Worm (Caenorhabditis elegans) whole organism, L4 larva: ENCODE data around the gene F33G12.3.

Experiments used
- F49E8.2 ChIP-seq: sonication (generic microtip); optimal IDR thresholded peaks from 2 replicates; lab custom pipeline; 2016; ENCODE audit warnings: missing compliant biosample characterization, mild to moderate bottlenecking, missing genetic modification characterization, borderline replicate concordance
- T26A8.4 ChIP-seq: fragments of 200-800 bp; sonication (Bioruptor generic); IDR thresholded peaks from 2 replicates; pipeline ENCODE4 v1.3.6; 2022; ENCODE audit warnings: missing genetic modification characterization, missing compliant biosample characterization
- Y5F2A.4 ChIP-seq: fragments of 200-800 bp; sonication (Bioruptor generic); optimal IDR thresholded peaks from 2 replicates; lab custom pipeline; 2018; ENCODE audit warnings: mild to moderate bottlenecking, missing genetic modification characterization, missing compliant biosample characterization
- Y75B8A.6 ChIP-seq: fragments of 200-800 bp; sonication (Bioruptor generic); IDR thresholded peaks from 2 replicates; pipeline ENCODE4 v1.3.6; 2022; ENCODE audit warnings: missing genetic modification reagents, missing genetic modification characterization, missing compliant biosample characterization
- ZK337.2 ChIP-seq: fragments of 200-800 bp; sonication (Bioruptor generic); IDR thresholded peaks from 2 replicates; pipeline ENCODE4 v1.3.6; 2022; ENCODE audit warnings: missing genetic modification reagents, missing genetic modification characterization, missing compliant biosample characterization
- ZK546.5 ChIP-seq, 2 experiments: sonication (generic microtip); optimal IDR thresholded peaks; 2 replicates each; lab custom pipeline; 2017; ENCODE audit warnings: missing biosample characterization in 2 of 2, missing genetic modification characterization in 2 of 2
- aha-1 ChIP-seq: fragments of 150-350 bp; peaks from one replicate; lab custom pipeline; 2014; ENCODE audit warnings: missing biosample characterization, missing genetic modification characterization
- aly-2 ChIP-seq: sonication (generic microtip); optimal IDR thresholded peaks from 2 replicates; lab custom pipeline; 2018; ENCODE audit warnings: missing biosample characterization, missing genetic modification characterization
- ceh-20 ChIP-seq: fragments of 200-800 bp; sonication (Bioruptor generic); IDR thresholded peaks from 2 replicates; pipeline ENCODE4 v1.3.6; 2022; ENCODE audit warnings: missing genetic modification reagents, missing genetic modification characterization, missing compliant biosample characterization
- ceh-28 ChIP-seq: fragments of 150-350 bp; optimal IDR thresholded peaks from 2 replicates; lab custom pipeline; 2014; ENCODE audit warnings: missing biosample characterization, missing genetic modification reagents, missing genetic modification characterization
- cey-2 ChIP-seq: sonication (generic microtip); optimal IDR thresholded peaks from 3 replicates; lab custom pipeline; 2017; ENCODE audit warnings: missing genetic modification characterization, mild to moderate bottlenecking, missing compliant biosample characterization, antibody characterized with exemption, borderline replicate concordance; ENCODE audit not compliant: insufficient read depth
- ctbp-1 ChIP-seq: fragments of 200-800 bp; sonication (Bioruptor generic); IDR thresholded peaks from 2 replicates; pipeline ENCODE4 v1.3.6; 2022; ENCODE audit warnings: missing genetic modification reagents, missing genetic modification characterization, missing compliant biosample characterization
- daf-12 ChIP-seq: fragments of 150-350 bp; optimal IDR thresholded peaks from 2 replicates; lab custom pipeline; 2014; ENCODE audit warnings: missing biosample characterization, missing genetic modification reagents, missing genetic modification characterization
- daf-19 ChIP-seq: fragments of 200-800 bp; sonication (Bioruptor generic); conservative IDR thresholded peaks from 2 replicates; pipeline ENCODE4 v1.3.6; 2022; ENCODE audit warnings: missing genetic modification characterization, missing compliant biosample characterization
- daf-8 ChIP-seq: fragments of 200-800 bp; sonication (Bioruptor generic); IDR thresholded peaks from 2 replicates; pipeline ENCODE4 v1.3.6; 2022; ENCODE audit warnings: missing genetic modification characterization, missing compliant biosample characterization
- dmd-6 ChIP-seq: fragments of 200-800 bp; sonication (Bioruptor generic); IDR thresholded peaks from 2 replicates; pipeline ENCODE4 v1.3.6; 2022; ENCODE audit warnings: missing genetic modification reagents, missing genetic modification characterization, missing compliant biosample characterization
- dmd-9 ChIP-seq: fragments of 200-800 bp; sonication (Bioruptor generic); IDR thresholded peaks from 2 replicates; pipeline ENCODE4 v1.3.6; 2022; ENCODE audit warnings: missing genetic modification reagents, missing genetic modification characterization, missing compliant biosample characterization
- dpl-1 ChIP-seq: fragments of 150-350 bp; optimal IDR thresholded peaks from 2 replicates; lab custom pipeline; 2014; ENCODE audit warnings: missing biosample characterization, missing genetic modification reagents, missing genetic modification characterization
- duxl-1 ChIP-seq: sonication (generic microtip); optimal IDR thresholded peaks from 2 replicates; lab custom pipeline; 2016; ENCODE audit warnings: mild to moderate bottlenecking, missing genetic modification characterization, moderate library complexity, missing compliant biosample characterization; ENCODE audit not compliant: poor library complexity
- egl-27 ChIP-seq: sonication (generic microtip); optimal IDR thresholded peaks from 3 replicates; lab custom pipeline; 2017; ENCODE audit warnings: missing biosample characterization, missing genetic modification reagents, missing genetic modification characterization
- egl-43 ChIP-seq: fragments of 200-800 bp; sonication (Bioruptor generic); IDR thresholded peaks from 2 replicates; pipeline ENCODE4 v1.3.6; 2022; ENCODE audit warnings: missing genetic modification reagents, missing genetic modification characterization, missing compliant biosample characterization
- fkh-10 ChIP-seq: fragments of 150-350 bp; optimal IDR thresholded peaks from 2 replicates; lab custom pipeline; 2014; ENCODE audit warnings: missing biosample characterization, missing genetic modification reagents, missing genetic modification characterization
- fos-1 ChIP-seq: fragments of 150-350 bp; optimal IDR thresholded peaks from 2 replicates; lab custom pipeline; 2014; ENCODE audit warnings: missing biosample characterization, missing genetic modification characterization
- lim-7 ChIP-seq: fragments of 200-800 bp; sonication (Bioruptor generic); IDR thresholded peaks from 2 replicates; pipeline ENCODE4 v1.3.6; 2022; ENCODE audit warnings: missing genetic modification characterization, missing compliant biosample characterization
- lin-29 ChIP-seq: fragments of 200-800 bp; sonication (Bioruptor generic); IDR thresholded peaks from 2 replicates; pipeline ENCODE4 v1.3.6; 2022; ENCODE audit warnings: missing genetic modification reagents, missing genetic modification characterization, missing compliant biosample characterization
- lin-39 ChIP-seq: fragments of 150-350 bp; optimal IDR thresholded peaks from 2 replicates; lab custom pipeline; 2014; ENCODE audit warnings: missing biosample characterization, missing genetic modification reagents, missing genetic modification characterization
- madf-5 ChIP-seq, 2 experiments: fragments of 200-800 bp; sonication (Bioruptor generic); IDR thresholded peaks; 2 replicates each; pipeline ENCODE4 v1.3.6; 2022; ENCODE audit warnings: missing compliant biosample characterization in 2 of 2, missing genetic modification characterization in 2 of 2
- madf-9 ChIP-seq: fragments of 200-800 bp; sonication (Bioruptor generic); conservative IDR thresholded peaks from 2 replicates; pipeline ENCODE4 v1.3.6; 2022; ENCODE audit warnings: missing genetic modification reagents, missing genetic modification characterization, missing compliant biosample characterization
- mdt-29 ChIP-seq: fragments of 200-800 bp; sonication (Bioruptor generic); IDR thresholded peaks from 2 replicates; pipeline ENCODE4 v1.3.6; 2022; ENCODE audit warnings: missing genetic modification reagents, missing genetic modification characterization, missing compliant biosample characterization
- mxl-2 ChIP-seq: fragments of 200-800 bp; sonication (Bioruptor generic); conservative IDR thresholded peaks from 2 replicates; pipeline ENCODE4 v1.3.6; 2022; ENCODE audit warnings: missing genetic modification reagents, missing genetic modification characterization, missing compliant biosample characterization
- nhr-11 ChIP-seq: fragments of 150-350 bp; optimal IDR thresholded peaks from 2 replicates; lab custom pipeline; 2014; ENCODE audit warnings: missing biosample characterization, missing genetic modification characterization
- nhr-237 ChIP-seq: sonication (generic microtip); optimal IDR thresholded peaks from 2 replicates; lab custom pipeline; 2017; ENCODE audit warnings: missing biosample characterization, missing genetic modification characterization
- nhr-42 ChIP-seq: fragments of 200-800 bp; sonication (Bioruptor generic); IDR thresholded peaks from 2 replicates; pipeline ENCODE4 v1.3.6; 2022; ENCODE audit warnings: missing genetic modification characterization, missing compliant biosample characterization
- nhr-48 ChIP-seq: sonication (generic microtip); optimal IDR thresholded peaks from 2 replicates; lab custom pipeline; 2016; ENCODE audit warnings: mild to moderate bottlenecking, missing genetic modification characterization, missing compliant biosample characterization
- pha-4 ChIP-seq, 2 experiments: fragments of 150-350 bp in 1 of 2; fragments of 200-800 bp in 1 of 2; sonication (Bioruptor generic) in 1 of 2; IDR thresholded peaks in 1 of 2; optimal IDR thresholded peaks in 1 of 2; 2 replicates each; pipeline versions ENCODE4 v1.3.6 to Lab custom; 2014 to 2022; ENCODE audit warnings: missing genetic modification characterization in 2 of 2, missing genetic modification reagents in 2 of 2, missing biosample characterization in 1 of 2, missing compliant biosample characterization in 1 of 2
- php-3 ChIP-seq: fragments of 200-800 bp; sonication (Bioruptor generic); IDR thresholded peaks from 2 replicates; pipeline ENCODE4 v1.3.6; 2022; ENCODE audit warnings: missing genetic modification reagents, missing genetic modification characterization, missing compliant biosample characterization
- pqm-1 ChIP-seq: sonication (generic microtip); optimal IDR thresholded peaks from 2 replicates; lab custom pipeline; 2017; ENCODE audit warnings: missing biosample characterization, missing genetic modification characterization
- spr-3 ChIP-seq: fragments of 200-800 bp; sonication (Bioruptor generic); optimal IDR thresholded peaks from 2 replicates; lab custom pipeline; 2018; ENCODE audit warnings: mild to moderate bottlenecking, missing genetic modification characterization, missing compliant biosample characterization
- tag-97 ChIP-seq: fragments of 200-800 bp; sonication (Bioruptor generic); IDR thresholded peaks from 2 replicates; pipeline ENCODE4 v1.3.6; 2022; ENCODE audit warnings: missing genetic modification characterization, missing compliant biosample characterization
- tra-1 ChIP-seq: fragments of 200-800 bp; sonication (Bioruptor generic); IDR thresholded peaks from 2 replicates; pipeline ENCODE4 v1.3.6; 2022; ENCODE audit warnings: missing genetic modification reagents, missing genetic modification characterization, missing compliant biosample characterization
- unc-130 ChIP-seq: sonication (generic microtip); optimal IDR thresholded peaks from 2 replicates; lab custom pipeline; 2016; ENCODE audit warnings: missing genetic modification reagents, missing genetic modification characterization, missing compliant biosample characterization
- unc-39 ChIP-seq: sonication (generic microtip); optimal IDR thresholded peaks from 2 replicates; lab custom pipeline; 2017; ENCODE audit warnings: missing biosample characterization, missing genetic modification characterization
- unc-62 ChIP-seq, 3 experiments: fragments of 150-350 bp in 1 of 3; sonication (generic microtip); optimal IDR thresholded peaks in 2 of 3; peaks in 1 of 3; 1 replicate in 1 of 3; 2 replicates in 2 of 3; lab custom pipeline; 2014 to 2017; ENCODE audit warnings: missing biosample characterization in 3 of 3, missing genetic modification characterization in 3 of 3, missing genetic modification reagents in 3 of 3, missing genotype in 1 of 3
- vab-7 ChIP-seq: fragments of 200-800 bp; sonication (Bioruptor generic); IDR thresholded peaks from 2 replicates; pipeline ENCODE4 v1.3.6; 2022; ENCODE audit warnings: missing genetic modification reagents, missing genetic modification characterization, missing compliant biosample characterization
- zfp-2 ChIP-seq: sonication (generic microtip); optimal IDR thresholded peaks from 2 replicates; lab custom pipeline; 2016; ENCODE audit warnings: mild to moderate bottlenecking, missing genetic modification characterization, missing compliant biosample characterization
- zfp-3 ChIP-seq: fragments of 200-800 bp; sonication (Bioruptor generic); conservative IDR thresholded peaks from 2 replicates; pipeline ENCODE4 v1.3.6; 2022; ENCODE audit warnings: missing genetic modification reagents, missing genetic modification characterization, missing compliant biosample characterization
- zip-11 ChIP-seq: fragments of 200-800 bp; sonication (Bioruptor generic); IDR thresholded peaks from 2 replicates; pipeline ENCODE4 v1.3.6; 2022; ENCODE audit warnings: missing genetic modification characterization, missing compliant biosample characterization
- zip-2 ChIP-seq: fragments of 150-350 bp; optimal IDR thresholded peaks from 2 replicates; lab custom pipeline; 2014; ENCODE audit warnings: missing biosample characterization, missing genetic modification characterization
- ztf-11 ChIP-seq: fragments of 150-350 bp; optimal IDR thresholded peaks from 2 replicates; lab custom pipeline; 2014; ENCODE audit warnings: missing biosample characterization, missing genetic modification characterization
- ztf-7 ChIP-seq: fragments of 150-350 bp; optimal IDR thresholded peaks from 2 replicates; lab custom pipeline; 2014; ENCODE audit warnings: missing biosample characterization, missing genetic modification characterization

Gene F33G12.3

DNA sequence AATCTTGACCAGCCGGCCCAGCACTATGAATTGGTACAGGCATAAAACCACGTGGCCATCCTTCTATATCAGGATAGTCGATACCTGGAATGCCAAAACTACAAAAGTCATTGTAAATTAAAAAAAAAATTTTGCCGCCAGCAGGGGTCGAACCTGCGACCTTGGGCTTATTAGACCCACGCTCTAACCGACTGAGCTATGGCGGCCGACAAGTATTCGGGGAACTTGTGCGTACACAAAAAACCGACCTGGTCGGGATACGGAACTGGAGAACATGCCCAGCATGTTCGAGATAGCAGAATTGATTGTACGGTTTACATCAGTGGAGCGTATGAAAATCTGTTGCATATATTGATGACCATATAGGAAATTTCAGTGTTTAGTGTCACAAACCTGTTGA is 23.5 kb upstream of the F33G12.3 start (continued):
- TF ChIP-seq tra-1 (GFP tag; lab: Robert Waterston, UW): 0 out of 2 replicates have a peak, but pooled peaks have one; percentile 35
- TF ChIP-seq lin-29: peak; percentile 63
- no peak for TF ChIP-seq unc-39 (tag; lab: Kevin White, UChicago)
- TF ChIP-seq zip-11: 0 out of 2 replicates have a peak, but pooled peaks have one; percentile 21
- 0 out of 4 replicates have a peak, but pooled peaks of 1 of the 2 experiments have one; percentile 34 for TF ChIP-seq madf-5 (GFP tag; IDR thresholded peaks at IDR 0.05; lab: Robert Waterston, UW)
- TF ChIP-seq mdt-29 (GFP tag; lab: Robert Waterston, UW): peak; percentile 51; the same call in 1 of the 2 replicates
- TF ChIP-seq unc-62 (GFP tag; optimal IDR thresholded peaks at IDR 0.05 in 1 of 2; lab: Kevin White, UChicago): no peak
- TF ChIP-seq unc-62 (tag; optimal IDR thresholded peaks at IDR 0.05; lab: Kevin White, UChicago): no peak
- TF ChIP-seq ceh-28: no peak
- no peak; the same call in none of the 2 replicates for TF ChIP-seq T26A8.4 (GFP tag; lab: Robert Waterston, UW)
- TF ChIP-seq dpl-1 (GFP tag; lab: Kevin White, UChicago): peak; percentile 54
- TF ChIP-seq ceh-20: 0 out of 2 replicates have a peak, but pooled peaks have one; percentile 45
- TF ChIP-seq daf-12 (tag; lab: Kevin White, UChicago): no peak
- peak; percentile 83 for TF ChIP-seq daf-19 (GFP tag; lab: Robert Waterston, UW)
- peak; percentile 76 for TF ChIP-seq duxl-1 (tag; lab: Kevin White, UChicago)
- TF ChIP-seq spr-3 (GFP tag; lab: Kevin White, UChicago): peak; percentile 40
- no peak for TF ChIP-seq fkh-10 (GFP tag; lab: Kevin White, UChicago)
- TF ChIP-seq dmd-9 (GFP tag; lab: Robert Waterston, UW): peak; percentile 83
- peak; percentile 58; the same call in 1 of the 2 replicates for TF ChIP-seq ZK337.2 (GFP tag; lab: Robert Waterston, UW)
- TF ChIP-seq Y75B8A.6 (GFP tag; lab: Robert Waterston, UW): 0 out of 2 replicates have a peak, but pooled peaks have one; percentile 11
- no peak for TF ChIP-seq tag-97 (GFP tag; lab: Robert Waterston, UW)
- TF ChIP-seq pha-4 (GFP tag; IDR thresholded peaks at IDR 0.05; lab: Robert Waterston, UW): peak; percentile 74; the same call in 1 of the 2 replicates
- no peak for TF ChIP-seq pha-4 (tag; optimal IDR thresholded peaks at IDR 0.05; lab: Kevin White, UChicago)
- TF ChIP-seq pqm-1 (tag; lab: Kevin White, UChicago): no peak
- peak; percentile 88 for TF ChIP-seq egl-43 (GFP tag; lab: Robert Waterston, UW)
- no peak for TF ChIP-seq mxl-2
- TF ChIP-seq madf-9 (GFP tag; lab: Robert Waterston, UW): peak; percentile 39; the same call in 1 of the 2 replicates
- TF ChIP-seq F49E8.2 (tag; lab: Kevin White, UChicago): peak; percentile 64
- peak; percentile 34 for TF ChIP-seq nhr-48
- peak; percentile 45 for TF ChIP-seq unc-130 (GFP tag; lab: Kevin White, UChicago)
- peak; percentile 72; the same call in 1 of the 2 replicates for TF ChIP-seq nhr-42 (GFP tag; lab: Robert Waterston, UW)
- no peak for TF ChIP-seq nhr-237 (tag; lab: Kevin White, UChicago)
- no peak for TF ChIP-seq egl-27
- TF ChIP-seq aly-2 (tag; lab: Kevin White, UChicago): no peak
- peak; percentile 80 for TF ChIP-seq lim-7
- TF ChIP-seq ztf-7 (tag; lab: Kevin White, UChicago): no peak
- peak; percentile 60; the same call in 1 of the 2 replicates for TF ChIP-seq zfp-3 (GFP tag; lab: Robert Waterston, UW)
- no peak for TF ChIP-seq zip-2
- TF ChIP-seq ZK546.5 (tag; optimal IDR thresholded peaks at IDR 0.05; lab: Kevin White, UChicago): no peak
- TF ChIP-seq zfp-2: no peak
- no peak for TF ChIP-seq nhr-11

DNA sequence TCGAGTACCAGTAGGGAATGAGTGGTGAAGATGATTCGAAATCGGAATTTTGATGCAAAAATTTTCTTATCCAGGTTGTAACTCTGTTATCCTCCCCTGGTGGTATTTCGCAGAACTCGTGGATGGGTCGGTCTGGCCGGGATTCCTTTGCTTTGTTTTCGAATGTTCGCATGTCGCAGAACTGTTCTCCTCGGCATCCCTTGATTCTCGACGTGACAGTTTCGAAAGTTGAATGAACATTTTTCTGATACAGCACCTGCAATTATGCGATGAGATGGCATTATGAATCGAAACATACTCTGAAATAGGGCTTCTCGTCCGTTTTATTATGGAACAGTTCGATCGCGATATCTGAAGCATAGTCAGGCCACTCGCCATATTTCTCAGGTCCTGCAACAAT is 22.4 kb upstream of the F33G12.3 start:
- TF ChIP-seq daf-8 (GFP tag; lab: Robert Waterston, UW) (no peak), fos-1 (tag; lab: Kevin White, UChicago) (no peak), zip-2 (no peak), daf-19 (GFP tag; lab: Robert Waterston, UW) (no peak), nhr-48 (no peak), php-3 (no peak), ceh-28 (no peak), vab-7 (GFP tag; lab: Robert Waterston, UW) (no peak), aha-1 (tag; lab: Kevin White, UChicago) (peak; percentile 21), dmd-6 (GFP tag; lab: Robert Waterston, UW) (no peak), ztf-11 (no peak), nhr-237 (tag; lab: Kevin White, UChicago) (no peak), Y5F2A.4 (no peak), cey-2 (tag; lab: Kevin White, UChicago) (no peak), ctbp-1 (GFP tag; lab: Robert Waterston, UW) (peak; percentile 10; the same call in 1 of the 2 replicates), zfp-2 (no peak), lin-39 (tag; lab: Kevin White, UChicago) (no peak), dpl-1 (GFP tag; lab: Kevin White, UChicago) (no peak)
